Worm (Caenorhabditis elegans) whole organism, late embryonic: ENCODE results near the gene ubc-13.
A peak's percentile ranks its signal among the peaks of the same experiment; 100 is the strongest.

ENCODE experiments used
- C08G9.2 ChIP-seq: sonication (generic microtip); optimal IDR thresholded peaks from 2 replicates; lab custom pipeline; 2016; ENCODE audit warnings: mild to moderate bottlenecking, missing genetic modification characterization, moderate library complexity, missing compliant biosample characterization
- C38D4.7 ChIP-seq: fragments of 200-800 bp; sonication (Bioruptor generic); optimal IDR thresholded peaks from 2 replicates; lab custom pipeline; 2018; ENCODE audit warnings: mild to moderate bottlenecking, missing genetic modification characterization, moderate library complexity, missing compliant biosample characterization
- F13H6.1 ChIP-seq: sonication (generic microtip); optimal IDR thresholded peaks from 2 replicates; lab custom pipeline; 2016; ENCODE audit warnings: missing genetic modification characterization, missing compliant biosample characterization
- K02D7.2 ChIP-seq: sonication (generic microtip); optimal IDR thresholded peaks from 2 replicates; lab custom pipeline; 2017; ENCODE audit warnings: mild to moderate bottlenecking, missing genetic modification characterization, missing compliant biosample characterization
- K09A11.1 ChIP-seq: sonication (generic microtip); optimal IDR thresholded peaks from 2 replicates; lab custom pipeline; 2017; ENCODE audit warnings: antibody characterized with exemption, mild to moderate bottlenecking, missing genetic modification characterization, missing compliant biosample characterization; ENCODE audit not compliant: insufficient read depth
- T23F11.4 ChIP-seq: fragments of 200-800 bp; sonication (Bioruptor generic); optimal IDR thresholded peaks from 2 replicates; lab custom pipeline; 2018; ENCODE audit warnings: mild to moderate bottlenecking, missing genetic modification characterization, missing compliant biosample characterization
- ahr-1 ChIP-seq: sonication (generic microtip); optimal IDR thresholded peaks from 2 replicates; lab custom pipeline; 2016; ENCODE audit warnings: missing genetic modification characterization, missing compliant biosample characterization
- ceh-18 ChIP-seq: sonication (generic microtip); optimal IDR thresholded peaks from 2 replicates; lab custom pipeline; 2016; ENCODE audit warnings: missing genetic modification characterization, missing compliant biosample characterization
- ceh-19 ChIP-seq: fragments of 200-800 bp; sonication (Bioruptor generic); optimal IDR thresholded peaks from 2 replicates; lab custom pipeline; 2018; ENCODE audit warnings: mild to moderate bottlenecking, missing genetic modification characterization, missing compliant biosample characterization
- ceh-2 ChIP-seq: sonication (generic microtip); optimal IDR thresholded peaks from 2 replicates; lab custom pipeline; 2016; ENCODE audit warnings: missing genotype, missing genetic modification characterization, missing compliant biosample characterization
- ceh-30 ChIP-seq: fragments of 150-350 bp; optimal IDR thresholded peaks from 2 replicates; lab custom pipeline; 2014; ENCODE audit warnings: missing biosample characterization, missing genetic modification characterization
- ceh-31 ChIP-seq: sonication (generic microtip); optimal IDR thresholded peaks from 2 replicates; lab custom pipeline; 2016; ENCODE audit warnings: missing genetic modification characterization, missing compliant biosample characterization
- ceh-45 ChIP-seq: fragments of 200-800 bp; sonication (Bioruptor generic); IDR thresholded peaks from 2 replicates; pipeline ENCODE4 v1.3.6; 2022; ENCODE audit warnings: missing genetic modification reagents, missing genetic modification characterization, missing compliant biosample characterization
- ceh-48 ChIP-seq: sonication (generic microtip); optimal IDR thresholded peaks from 2 replicates; lab custom pipeline; 2016; ENCODE audit warnings: missing genetic modification characterization, inconsistent platforms, missing compliant biosample characterization
- ceh-6 ChIP-seq: fragments of 200-800 bp; sonication (Bioruptor generic); optimal IDR thresholded peaks from 2 replicates; lab custom pipeline; 2018; ENCODE audit warnings: mild to moderate bottlenecking, missing genetic modification characterization, missing compliant biosample characterization
- ceh-9 ChIP-seq: sonication (generic microtip); optimal IDR thresholded peaks from 2 replicates; lab custom pipeline; 2016; ENCODE audit warnings: mild to moderate bottlenecking, missing genetic modification characterization, inconsistent platforms, missing compliant biosample characterization
- che-1 ChIP-seq: sonication (generic microtip); optimal IDR thresholded peaks from 2 replicates; lab custom pipeline; 2016; ENCODE audit warnings: mild to moderate bottlenecking, missing genetic modification characterization, missing compliant biosample characterization
- dmd-4 ChIP-seq: sonication (generic microtip); optimal IDR thresholded peaks from 2 replicates; lab custom pipeline; 2016; ENCODE audit warnings: borderline replicate concordance, missing genetic modification characterization, missing compliant biosample characterization
- dve-1 ChIP-seq: sonication (generic microtip); optimal IDR thresholded peaks from 2 replicates; lab custom pipeline; 2017; ENCODE audit warnings: antibody characterized with exemption, mild to moderate bottlenecking, missing genetic modification characterization, missing compliant biosample characterization
- elt-2 ChIP-seq: sonication (generic microtip); optimal IDR thresholded peaks from 2 replicates; lab custom pipeline; 2016; ENCODE audit warnings: missing genetic modification reagents, missing genetic modification characterization, missing compliant biosample characterization
- elt-4 ChIP-seq: sonication (generic microtip); optimal IDR thresholded peaks from 2 replicates; lab custom pipeline; 2016; ENCODE audit warnings: missing genetic modification characterization, missing compliant biosample characterization
- fax-1 ChIP-seq: sonication (generic microtip); optimal IDR thresholded peaks from 2 replicates; lab custom pipeline; 2016; ENCODE audit warnings: missing genotype, missing genetic modification characterization, missing compliant biosample characterization
- fkh-10 ChIP-seq: fragments of 150-350 bp; optimal IDR thresholded peaks from 2 replicates; lab custom pipeline; 2014; ENCODE audit warnings: missing biosample characterization, missing genetic modification reagents, missing genetic modification characterization
- fkh-6 ChIP-seq: sonication (generic microtip); optimal IDR thresholded peaks from 2 replicates; lab custom pipeline; 2016; ENCODE audit warnings: missing genetic modification characterization, missing compliant biosample characterization
- hlh-13 ChIP-seq: fragments of 200-800 bp; sonication (Bioruptor generic); optimal IDR thresholded peaks from 2 replicates; lab custom pipeline; 2018; ENCODE audit warnings: mild to moderate bottlenecking, missing genetic modification characterization, missing compliant biosample characterization
- hlh-30 ChIP-seq: sonication (generic microtip); optimal IDR thresholded peaks from 2 replicates; lab custom pipeline; 2017; ENCODE audit warnings: antibody characterized with exemption, missing genetic modification characterization, missing compliant biosample characterization; ENCODE audit not compliant: insufficient read depth
- hlh-6 ChIP-seq: sonication (generic microtip); optimal IDR thresholded peaks from 2 replicates; lab custom pipeline; 2016; ENCODE audit warnings: missing genotype, missing genetic modification characterization, missing compliant biosample characterization
- hlh-8 ChIP-seq: sonication (generic microtip); optimal IDR thresholded peaks from 2 replicates; lab custom pipeline; 2016; ENCODE audit warnings: missing genotype, missing genetic modification characterization, missing compliant biosample characterization
- madf-2 ChIP-seq: sonication (generic microtip); optimal IDR thresholded peaks from 2 replicates; lab custom pipeline; 2017; ENCODE audit warnings: missing genetic modification characterization, missing compliant biosample characterization
- nfya-1 ChIP-seq: sonication (generic microtip); optimal IDR thresholded peaks from 2 replicates; lab custom pipeline; 2017; ENCODE audit warnings: missing genetic modification characterization, mild to moderate bottlenecking, missing compliant biosample characterization, antibody characterized with exemption, moderate library complexity
- nhr-232 ChIP-seq: sonication (generic microtip); optimal IDR thresholded peaks from 2 replicates; lab custom pipeline; 2016; ENCODE audit warnings: missing genetic modification characterization, missing compliant biosample characterization
- odd-2 ChIP-seq: sonication (generic microtip); optimal IDR thresholded peaks from 2 replicates; lab custom pipeline; 2017; ENCODE audit warnings: antibody characterized with exemption, mild to moderate bottlenecking, missing genetic modification characterization, missing compliant biosample characterization
- pag-3 ChIP-seq: sonication (generic microtip); optimal IDR thresholded peaks from 2 replicates; lab custom pipeline; 2016; ENCODE audit warnings: missing compliant biosample characterization, missing genetic modification characterization, borderline replicate concordance
- pqm-1 ChIP-seq: sonication (generic microtip); optimal IDR thresholded peaks from 2 replicates; lab custom pipeline; 2016; ENCODE audit warnings: missing genetic modification characterization, missing compliant biosample characterization
- ref-2 ChIP-seq: sonication (generic microtip); optimal IDR thresholded peaks from 2 replicates; lab custom pipeline; 2016; ENCODE audit warnings: missing genetic modification characterization, missing compliant biosample characterization
- rnt-1 ChIP-seq: sonication (generic microtip); optimal IDR thresholded peaks from 2 replicates; lab custom pipeline; 2016; ENCODE audit warnings: missing genetic modification characterization, missing compliant biosample characterization
- sox-4 ChIP-seq: sonication (generic microtip); optimal IDR thresholded peaks from 2 replicates; lab custom pipeline; 2017; ENCODE audit warnings: mild to moderate bottlenecking, missing genetic modification characterization, inconsistent platforms, missing compliant biosample characterization
- tbx-7 ChIP-seq: sonication (generic microtip); optimal IDR thresholded peaks from 2 replicates; lab custom pipeline; 2016; ENCODE audit warnings: missing genotype, missing genetic modification characterization, missing compliant biosample characterization
- ttx-3 ChIP-seq: sonication (generic microtip); optimal IDR thresholded peaks from 2 replicates; lab custom pipeline; 2016; ENCODE audit warnings: missing genetic modification reagents, missing genetic modification characterization, missing compliant biosample characterization
- unc-3 ChIP-seq, 2 experiments: fragments of 200-800 bp in 1 of 2; sonication (Bioruptor generic) in 1 of 2; sonication (generic microtip) in 1 of 2; conservative IDR thresholded peaks in 1 of 2; optimal IDR thresholded peaks in 1 of 2; 2 replicates each; pipeline versions ENCODE4 v1.3.6 to Lab custom; 2016 to 2022; ENCODE audit warnings: missing compliant biosample characterization in 2 of 2, missing genetic modification characterization in 2 of 2, missing genetic modification reagents in 1 of 2
- unc-42 ChIP-seq: sonication (generic microtip); optimal IDR thresholded peaks from 2 replicates; lab custom pipeline; 2016; ENCODE audit warnings: missing genotype, missing genetic modification characterization, missing compliant biosample characterization
- unc-86 ChIP-seq: sonication (generic microtip); optimal IDR thresholded peaks from 2 replicates; lab custom pipeline; 2016; ENCODE audit warnings: missing genetic modification characterization, missing compliant biosample characterization
- ztf-16 ChIP-seq: sonication (generic microtip); optimal IDR thresholded peaks from 2 replicates; lab custom pipeline; 2017; ENCODE audit warnings: missing genetic modification characterization, missing compliant biosample characterization

ubc-13 gene

ce11 chrIV:2935194-2935593 is 9.7 kb upstream of the ubc-13 start:
- no peak for TF ChIP-seq sox-4
- TF ChIP-seq hlh-13 (GFP tag; lab: Kevin White, UChicago), result no peak
- no peak for TF ChIP-seq T23F11.4 (GFP tag; lab: Kevin White, UChicago)
- no peak for TF ChIP-seq unc-3 (GFP tag; conservative IDR thresholded peaks at IDR 0.05; lab: Robert Waterston, UW)
- no peak for TF ChIP-seq unc-3 (tag; optimal IDR thresholded peaks at IDR 0.05; lab: Kevin White, UChicago)
- TF ChIP-seq elt-4, result no peak
- no peak for TF ChIP-seq madf-2 (tag; lab: Kevin White, UChicago)
- TF ChIP-seq ceh-19, result no peak
- TF ChIP-seq tbx-7, result no peak
- TF ChIP-seq ceh-9 (tag; lab: Kevin White, UChicago), result no peak
- no peak for TF ChIP-seq unc-42 (tag; lab: Kevin White, UChicago)
- TF ChIP-seq F13H6.1 (tag; lab: Kevin White, UChicago), result no peak
- TF ChIP-seq C08G9.2 (tag; lab: Kevin White, UChicago), result no peak

- no peak for TF ChIP-seq fkh-6 (tag; lab: Kevin White, UChicago)
- TF ChIP-seq rnt-1 (tag; lab: Kevin White, UChicago), result no peak
- TF ChIP-seq ceh-6 (GFP tag; lab: Kevin White, UChicago), result no peak
- TF ChIP-seq pqm-1, result no peak
- TF ChIP-seq ceh-31 (tag; lab: Kevin White, UChicago), result no peak
- no peak for TF ChIP-seq ztf-16 (tag; lab: Kevin White, UChicago)
- no peak for TF ChIP-seq dve-1 (tag; lab: Kevin White, UChicago)
- no peak for TF ChIP-seq hlh-13 (GFP tag; lab: Kevin White, UChicago)
- TF ChIP-seq tbx-7, result no peak
- TF ChIP-seq elt-2 (tag; lab: Kevin White, UChicago), result no peak
- TF ChIP-seq pag-3 (tag; lab: Kevin White, UChicago), result no peak
- TF ChIP-seq K09A11.1, result no peak
- TF ChIP-seq unc-86 (tag; lab: Kevin White, UChicago), result no peak
- TF ChIP-seq ceh-30 (tag; lab: Kevin White, UChicago), result no peak
These were observed 5.7 kb upstream of the ubc-13 start, which contains the start of gene samt-1 for ce11 chrIV:2931228-2931627. Gene samt-1, plus strand, starts transcription at chrIV:2931403.

ce11 chrIV:2928409-2928808 is 2.9 kb upstream of the ubc-13 start, which contains the start of gene manf-1:
Gene manf-1, minus strand, starts transcription at chrIV:2928421.
- no peak for TF ChIP-seq F13H6.1 (tag; lab: Kevin White, UChicago)
- TF ChIP-seq ceh-2, result no peak
- TF ChIP-seq K02D7.2 (tag; lab: Kevin White, UChicago), result no peak
- no peak for TF ChIP-seq fax-1
- TF ChIP-seq ceh-31 (tag; lab: Kevin White, UChicago), result peak; percentile 11
- no peak for TF ChIP-seq rnt-1 (tag; lab: Kevin White, UChicago)
- no peak for TF ChIP-seq sox-4
- no peak for TF ChIP-seq ref-2 (tag; lab: Kevin White, UChicago)
- TF ChIP-seq ceh-30 (tag; lab: Kevin White, UChicago), result peak; percentile 11
- no peak for TF ChIP-seq pag-3 (tag; lab: Kevin White, UChicago)
- no peak for TF ChIP-seq hlh-30
- no peak for TF ChIP-seq pqm-1
- TF ChIP-seq ceh-18 (tag; lab: Kevin White, UChicago), result no peak
- no peak for TF ChIP-seq ahr-1 (tag; lab: Kevin White, UChicago)
- TF ChIP-seq dmd-4 (tag; lab: Kevin White, UChicago), result no peak
- TF ChIP-seq nfya-1 (tag; lab: Kevin White, UChicago), result peak; percentile 26
- TF ChIP-seq C08G9.2 (tag; lab: Kevin White, UChicago), result no peak
- no peak for TF ChIP-seq odd-2 (tag; lab: Kevin White, UChicago)

- no peak for TF ChIP-seq che-1 (tag; lab: Kevin White, UChicago)
- no peak for TF ChIP-seq F13H6.1 (tag; lab: Kevin White, UChicago)
- TF ChIP-seq ceh-2, result no peak
- no peak for TF ChIP-seq ttx-3 (tag; lab: Kevin White, UChicago)
- no peak for TF ChIP-seq nhr-232
- no peak for TF ChIP-seq ceh-48 (tag; lab: Kevin White, UChicago)
- no peak for TF ChIP-seq fkh-6 (tag; lab: Kevin White, UChicago)
- no peak for TF ChIP-seq pqm-1
- no peak for TF ChIP-seq hlh-6
- no peak for TF ChIP-seq elt-4
- no peak for TF ChIP-seq fkh-10
- no peak for TF ChIP-seq C38D4.7
- no peak for TF ChIP-seq ceh-45 (GFP tag; lab: Robert Waterston, UW)
- no peak for TF ChIP-seq hlh-13 (GFP tag; lab: Kevin White, UChicago)
- no peak for TF ChIP-seq hlh-30
- no peak for TF ChIP-seq hlh-8
These were observed 3.3 kb downstream of the ubc-13 start, which contains the start of gene fbxc-45 for ce11 chrIV:2922196-2922595. Gene fbxc-45, minus strand, starts transcription at chrIV:2922243.
